Fruit fly (Drosophila melanogaster) whole organism, wandering third instar larva: ENCODE data around the gene CG7246.

Experiments
- Abd-B ChIP-seq: fragments of >200 bp; optimal IDR thresholded peaks from 2 replicates; lab custom pipeline; 2017; ENCODE audit warnings: missing biosample characterization, missing genetic modification characterization
- CG32264 ChIP-seq: fragments of 200-800 bp; sonication (Bioruptor generic); optimal IDR thresholded peaks from 2 replicates; lab custom pipeline; 2016; ENCODE audit warnings: missing biosample characterization, missing genetic modification characterization
- CrebA ChIP-seq: fragments of 200-800 bp; sonication (Bioruptor generic); optimal IDR thresholded peaks from 2 replicates; lab custom pipeline; 2016; ENCODE audit warnings: missing biosample characterization, mild to moderate bottlenecking, missing genetic modification characterization, borderline replicate concordance
- Dif ChIP-seq: fragments of 200-275, 200-300 bp; sonication (Bioruptor generic); optimal IDR thresholded peaks from 2 replicates; lab custom pipeline; 2018; ENCODE audit warnings: missing biosample characterization, missing genetic modification characterization; ENCODE audit not compliant: partially characterized antibody
- GATAd ChIP-seq: sonication (Bioruptor generic); optimal IDR thresholded peaks from 2 replicates; lab custom pipeline; 2016; ENCODE audit warnings: missing biosample characterization, missing genetic modification characterization
- Hnf4 ChIP-seq: fragments of 200-800 bp; sonication (Bioruptor generic); optimal IDR thresholded peaks from 2 replicates; lab custom pipeline; 2016; ENCODE audit warnings: missing biosample characterization, mild to moderate bottlenecking, missing genetic modification characterization
- Hr83 ChIP-seq: fragments of 200-300 bp; sonication (Bioruptor generic); optimal IDR thresholded peaks from 2 replicates; lab custom pipeline; 2016; ENCODE audit warnings: missing biosample characterization, mild to moderate bottlenecking, missing genetic modification characterization, moderate library complexity; ENCODE audit not compliant: poor library complexity, severe bottlenecking
- Mio ChIP-seq: sonication (Bioruptor generic); optimal IDR thresholded peaks from 2 replicates; lab custom pipeline; 2016; ENCODE audit warnings: missing biosample characterization, missing genetic modification characterization
- Myc ChIP-seq: fragments of >200 bp; optimal IDR thresholded peaks from 2 replicates; lab custom pipeline; 2017
- N ChIP-seq: fragments of >200 bp; optimal IDR thresholded peaks from 2 replicates; lab custom pipeline; 2018; ENCODE audit warnings: missing biosample characterization, missing external identifiers, missing genetic modification characterization
- Rel ChIP-seq, 2 experiments: fragments of 200-800 bp; sonication (Bioruptor generic) in 1 of 2; optimal IDR thresholded peaks; 2 replicates in 1 of 2; 3 replicates in 1 of 2; lab custom pipeline; 2016 to 2019; ENCODE audit warnings: mild to moderate bottlenecking in 2 of 2, missing biosample characterization in 2 of 2, missing genetic modification characterization in 2 of 2, moderate library complexity in 1 of 2
- Sp1 ChIP-seq: fragments of 200-800 bp; sonication (Bioruptor generic); optimal IDR thresholded peaks from 3 replicates; lab custom pipeline; 2019; ENCODE audit warnings: missing biosample characterization, mild to moderate bottlenecking, missing genetic modification characterization, moderate library complexity
- Vsx2 ChIP-seq: fragments of 200-300, 225-300 bp; sonication (Bioruptor generic); optimal IDR thresholded peaks from 2 replicates; lab custom pipeline; 2018; ENCODE audit warnings: missing biosample characterization, missing genetic modification characterization; ENCODE audit not compliant: partially characterized antibody
- br ChIP-seq: fragments of 200-800 bp; sonication (Bioruptor generic); optimal IDR thresholded peaks from 2 replicates; lab custom pipeline; 2016; ENCODE audit warnings: missing biosample characterization, missing genetic modification characterization
- dl ChIP-seq, 2 experiments: fragments of 175-275, 200-275 bp in 1 of 2; fragments of 200-275 bp in 1 of 2; sonication (Bioruptor generic); optimal IDR thresholded peaks; lab custom pipeline; 2018; ENCODE audit warnings: mild to moderate bottlenecking in 2 of 2, missing biosample characterization in 2 of 2, missing genetic modification characterization in 2 of 2, moderate library complexity in 2 of 2; ENCODE audit not compliant: partially characterized antibody in 2 of 2, insufficient read depth in 1 of 2
- dmrt93B ChIP-seq: fragments of 200-800 bp; sonication (Bioruptor generic); optimal IDR thresholded peaks from 2 replicates; lab custom pipeline; 2018; ENCODE audit warnings: missing biosample characterization, mild to moderate bottlenecking, missing genetic modification characterization
- dsf ChIP-seq: sonication (Bioruptor generic); optimal IDR thresholded peaks from 2 replicates; lab custom pipeline; 2016; ENCODE audit warnings: missing biosample characterization, missing genetic modification characterization, borderline replicate concordance
- ey ChIP-seq: fragments of 200-800 bp; sonication (Bioruptor generic); optimal IDR thresholded peaks from 2 replicates; lab custom pipeline; 2016; ENCODE audit warnings: missing biosample characterization, missing genetic modification characterization
- foxo ChIP-seq, 2 experiments: fragments of 200-800 bp; sonication (Bioruptor generic); optimal IDR thresholded peaks; 2 replicates in 1 of 2; 3 replicates in 1 of 2; lab custom pipeline; 2016 to 2017; ENCODE audit warnings: missing biosample characterization in 2 of 2, missing genetic modification characterization in 2 of 2
- fru ChIP-seq: fragments of 200-800 bp; sonication (Bioruptor generic); optimal IDR thresholded peaks from 3 replicates; lab custom pipeline; 2016; ENCODE audit warnings: missing biosample characterization, mild to moderate bottlenecking, missing genetic modification characterization
- h ChIP-seq: fragments of 200-800 bp; sonication (Bioruptor generic); optimal IDR thresholded peaks from 3 replicates; lab custom pipeline; 2016; ENCODE audit warnings: missing biosample characterization, mild to moderate bottlenecking, missing genetic modification characterization
- rgr ChIP-seq: fragments of 200-800 bp; sonication (Bioruptor generic); optimal IDR thresholded peaks from 3 replicates; lab custom pipeline; 2016; ENCODE audit warnings: missing biosample characterization, mild to moderate bottlenecking, missing genetic modification characterization
- sv ChIP-seq: fragments of 200-800 bp; sonication (Bioruptor generic); optimal IDR thresholded peaks from 3 replicates; lab custom pipeline; 2016; ENCODE audit warnings: missing biosample characterization, missing genetic modification characterization
- tai ChIP-seq: sonication (Bioruptor generic); optimal IDR thresholded peaks from 2 replicates; lab custom pipeline; 2016; ENCODE audit warnings: missing biosample characterization, missing genetic modification characterization
- usp ChIP-seq: fragments of >200 bp; optimal IDR thresholded peaks from 2 replicates; lab custom pipeline; 2017; ENCODE audit warnings: missing biosample characterization, missing genetic modification characterization
- woc ChIP-seq: sonication (Bioruptor generic); optimal IDR thresholded peaks from 2 replicates; lab custom pipeline; 2016; ENCODE audit warnings: missing biosample characterization, mild to moderate bottlenecking, missing genetic modification characterization

Gene CG7246

DNA sequence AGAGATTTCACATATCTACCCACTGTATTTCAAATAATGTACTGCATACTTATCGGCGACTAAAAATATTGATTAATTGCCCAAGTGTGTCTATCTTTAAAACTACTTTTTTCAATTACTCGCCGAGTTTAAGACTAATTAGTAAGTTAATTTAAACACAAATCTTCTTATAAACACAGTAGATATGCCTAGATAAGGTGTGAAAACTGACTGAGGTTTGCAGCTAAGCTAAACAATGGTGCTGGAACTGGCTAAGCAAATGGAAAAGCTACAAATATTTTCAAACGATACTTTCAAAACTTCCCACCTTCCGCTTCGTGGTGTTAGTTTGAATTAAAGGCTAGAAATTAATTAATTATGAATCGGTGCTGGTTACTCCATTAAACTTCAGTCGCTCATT is 40.0 kb downstream of the CG7246 start:
- TF ChIP-seq Myc (peak; percentile 53), Vsx2 (no peak), foxo (GFP tag; optimal IDR thresholded peaks at IDR 0.05; lab: Kevin White, UChicago) (no peak)
- TF ChIP-seq, all 38 proteins: peak for 1

DNA sequence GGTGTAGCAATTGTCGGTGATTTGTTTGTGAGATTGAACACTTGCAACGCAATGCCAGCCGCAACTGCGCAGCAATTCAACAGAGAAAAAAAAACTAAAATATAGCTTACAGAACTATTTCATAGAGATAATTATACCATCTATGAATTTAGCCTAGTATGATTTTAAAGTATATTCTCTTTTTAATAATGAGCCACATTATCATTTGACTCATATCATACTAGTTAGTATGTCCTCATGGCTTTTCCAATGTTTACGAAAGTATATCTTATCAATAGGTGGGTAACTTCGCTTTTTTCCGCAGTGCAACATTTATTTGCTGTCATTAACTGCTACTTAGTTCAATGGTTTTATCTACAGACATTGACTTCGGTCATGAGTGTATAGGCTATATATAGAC is 42.1 kb downstream of the CG7246 start:
- TF ChIP-seq CG32264 (GFP tag; lab: Kevin White, UChicago): no peak
- no peak for TF ChIP-seq N (GFP tag; lab: Kevin White, UChicago)
- no peak for TF ChIP-seq woc (GFP tag; lab: Kevin White, UChicago)
- no peak for TF ChIP-seq rgr
- no peak for TF ChIP-seq tai (GFP tag; lab: Kevin White, UChicago)
- TF ChIP-seq GATAd (GFP tag; lab: Kevin White, UChicago): no peak
- no peak for TF ChIP-seq CrebA (GFP tag; lab: Kevin White, UChicago)
- no peak for TF ChIP-seq Hr83
- TF ChIP-seq Mio (GFP tag; lab: Kevin White, UChicago): no peak
- no peak for TF ChIP-seq br (GFP tag; lab: Kevin White, UChicago)
- no peak for TF ChIP-seq dmrt93B (GFP tag; lab: Kevin White, UChicago)
- TF ChIP-seq Rel (GFP tag; optimal IDR thresholded peaks at IDR 0.05; lab: Kevin White, UChicago): no peak
- no peak for TF ChIP-seq Rel (tag; optimal IDR thresholded peaks at IDR 0.05; lab: Kevin White, UChicago)
- TF ChIP-seq usp: no peak
- no peak for TF ChIP-seq Vsx2
- TF ChIP-seq Sp1 (GFP tag; lab: Kevin White, UChicago): no peak
- no peak for TF ChIP-seq dl (GFP tag; optimal IDR thresholded peaks at IDR 0.05; lab: Kevin White, UChicago; ENCODE audit: insufficient read depth in 1 of 2, partially characterized antibody in 2 of 2)

DNA sequence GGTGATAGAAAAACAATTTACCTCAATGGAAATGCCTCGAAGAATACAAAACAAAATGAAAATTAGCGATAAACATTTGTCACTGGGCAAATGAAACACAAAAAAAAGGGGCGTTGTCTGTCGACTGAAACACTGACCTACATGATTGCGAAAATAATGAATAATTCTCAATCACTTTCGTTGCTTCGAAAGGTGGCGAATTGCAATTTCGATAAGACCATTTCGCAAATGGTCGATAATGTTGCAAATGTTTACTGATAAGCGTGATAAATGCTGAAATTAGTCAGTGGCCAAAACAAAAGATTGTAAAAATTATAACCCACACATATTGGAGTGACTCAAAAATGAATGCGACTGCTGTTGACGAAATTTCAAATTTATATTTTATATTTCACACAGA is 44.7 kb downstream of the CG7246 start:
- TF ChIP-seq Myc (no peak), foxo (GFP tag; optimal IDR thresholded peaks at IDR 0.05; lab: Kevin White, UChicago) (no peak), h (GFP tag; lab: Kevin White, UChicago) (no peak), ey (GFP tag; lab: Kevin White, UChicago) (no peak), Abd-B (GFP tag; lab: Kevin White, UChicago) (no peak), fru (no peak), dsf (GFP tag; lab: Kevin White, UChicago) (no peak), CrebA (GFP tag; lab: Kevin White, UChicago) (no peak), Sp1 (GFP tag; lab: Kevin White, UChicago) (no peak)
- TF ChIP-seq, all 38 proteins: peak for 0

- TF ChIP-seq Hnf4 (GFP tag; lab: Kevin White, UChicago): no peak
- no peak for TF ChIP-seq br (GFP tag; lab: Kevin White, UChicago)
- peak; percentile 95 for TF ChIP-seq Dif (GFP tag; lab: Kevin White, UChicago)
- no peak for TF ChIP-seq sv (GFP tag; lab: Kevin White, UChicago)
- TF ChIP-seq h (GFP tag; lab: Kevin White, UChicago): peak; percentile 31
- peak; percentile 24 for TF ChIP-seq CrebA (GFP tag; lab: Kevin White, UChicago)
- TF ChIP-seq N (GFP tag; lab: Kevin White, UChicago): no peak
- TF ChIP-seq foxo (GFP tag; optimal IDR thresholded peaks at IDR 0.05; lab: Kevin White, UChicago): no peak
- no peak for TF ChIP-seq rgr
- TF ChIP-seq dsf (GFP tag; lab: Kevin White, UChicago): no peak
- TF ChIP-seq Rel (GFP tag; optimal IDR thresholded peaks at IDR 0.05; lab: Kevin White, UChicago): no peak
- peak; percentile 2 for TF ChIP-seq Rel (tag; optimal IDR thresholded peaks at IDR 0.05; lab: Kevin White, UChicago)
- peak; percentile 85 for TF ChIP-seq Vsx2
- TF ChIP-seq Sp1 (GFP tag; lab: Kevin White, UChicago): peak; percentile 2
- peak; percentile 92 to 95 for TF ChIP-seq dl (GFP tag; optimal IDR thresholded peaks at IDR 0.05; lab: Kevin White, UChicago; ENCODE audit: insufficient read depth in 1 of 2, partially characterized antibody in 2 of 2)
- TF ChIP-seq, all 38 proteins: peak for 7
These were observed 50.9 kb downstream of the CG7246 start, which contains the start of gene Nost for dm6 chrX:9029900-9030373. Gene Nost (plus strand): TSS chrX:9030205.

- TF ChIP-seq CG32264 (GFP tag; lab: Kevin White, UChicago) (no peak), woc (GFP tag; lab: Kevin White, UChicago) (no peak), Dif (GFP tag; lab: Kevin White, UChicago) (no peak)
These were observed 51.4 kb downstream of the CG7246 start for dm6 chrX:9029416-9029815.
